Worm (Caenorhabditis elegans): Measurements from ENCODE around the gene F42D1.4.

ce11 chrX:14842846-14843369 is 35.9 kb downstream of the F42D1.4 start:
- no peak for TF ChIP-seq ceh-31 (tag; optimal IDR thresholded peaks at IDR 0.05)
- TF ChIP-seq unc-55 (GFP tag; optimal IDR thresholded peaks at IDR 0.05): no peak
- no peak for TF ChIP-seq ceh-6 (GFP tag; optimal IDR thresholded peaks at IDR 0.05)
- TF ChIP-seq ceh-18 (tag; optimal IDR thresholded peaks at IDR 0.05): no peak
- TF ChIP-seq nhr-11 (tag; optimal IDR thresholded peaks at IDR 0.05): no peak
- TF ChIP-seq pha-4 (tag; optimal IDR thresholded peaks at IDR 0.05): no peak
- no peak for TF ChIP-seq ceh-45 (GFP tag; IDR thresholded peaks at IDR 0.05)
- TF ChIP-seq syd-9 (tag; optimal IDR thresholded peaks at IDR 0.05): no peak
- TF ChIP-seq hlh-30 (tag; optimal IDR thresholded peaks at IDR 0.05; ENCODE audit: insufficient read depth): no peak
- TF ChIP-seq odd-2 (tag; optimal IDR thresholded peaks at IDR 0.05): no peak
- TF ChIP-seq hlh-13 (GFP tag; optimal IDR thresholded peaks at IDR 0.05): no peak
- TF ChIP-seq dmd-4 (tag; optimal IDR thresholded peaks at IDR 0.05; ENCODE audit: borderline replicate concordance): no peak
- TF ChIP-seq ceh-2 (tag; optimal IDR thresholded peaks at IDR 0.05): no peak
- TF ChIP-seq K02D7.2 (tag; optimal IDR thresholded peaks at IDR 0.05): no peak
